Fruit fly (Drosophila melanogaster) Kc167 (cell line): ENCODE results near the gene Oscillin.

Experiments used
- Myc ChIP-seq: fragments of >200 bp; optimal IDR thresholded peaks from 2 replicates; lab custom pipeline; 2017; ENCODE audit warnings: missing external identifiers
- Sin3A ChIP-seq: fragments of >200 bp; optimal IDR thresholded peaks from 2 replicates; lab custom pipeline; 2018; ENCODE audit warnings: missing external identifiers
- h ChIP-seq: fragments of >200 bp; optimal IDR thresholded peaks from 3 replicates; lab custom pipeline; 2018; ENCODE audit warnings: missing external identifiers
- insv ChIP-seq: fragments of >200 bp; optimal IDR thresholded peaks from 3 replicates; lab custom pipeline; 2018; ENCODE audit warnings: missing external identifiers
- psq ChIP-seq: fragments of >200 bp; optimal IDR thresholded peaks from 2 replicates; lab custom pipeline; 2017; ENCODE audit warnings: missing external identifiers
- ttk ChIP-seq: sonication (Bioruptor generic); optimal IDR thresholded peaks from 2 replicates; lab custom pipeline; 2017; ENCODE audit warnings: missing external identifiers

DNA sequence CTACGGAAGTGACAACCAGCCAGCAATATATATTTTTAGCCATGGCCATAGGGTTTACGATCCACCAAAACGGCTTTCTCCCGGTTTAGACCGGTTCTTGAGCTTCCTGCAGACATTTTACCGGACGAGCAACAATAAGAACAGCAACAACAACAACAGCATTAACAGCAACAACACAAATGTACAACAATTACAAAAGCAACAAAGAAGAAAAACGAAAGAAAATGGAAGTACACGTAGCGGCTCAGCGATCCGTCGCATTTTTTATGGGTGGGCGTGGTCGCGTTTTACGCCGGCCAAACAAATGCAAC lies 724 bp upstream of the Oscillin start:
- TF ChIP-seq ttk: no peak
- no peak for TF ChIP-seq insv (lab: Kevin White, UChicago)
- no peak for TF ChIP-seq psq (lab: Kevin White, UChicago)
- TF ChIP-seq h (lab: Kevin White, UChicago): no peak
- TF ChIP-seq Myc (lab: Kevin White, UChicago): no peak
- TF ChIP-seq Sin3A (lab: Kevin White, UChicago): no peak
